Worm (Caenorhabditis elegans) whole organism, L4/young adult: ENCODE measurements around the gene srw-107.

ENCODE experiments used
- W03F9.2 ChIP-seq: fragments of 150-350 bp; optimal IDR thresholded peaks from 2 replicates; lab custom pipeline; 2014; ENCODE audit warnings: missing biosample characterization, missing genetic modification characterization
- dao-5 ChIP-seq: sonication (generic microtip); optimal IDR thresholded peaks from 2 replicates; lab custom pipeline; 2016; ENCODE audit warnings: missing genotype, missing genetic modification characterization, moderate library complexity, missing compliant biosample characterization
- him-1 ChIP-seq: sonication (generic microtip); optimal IDR thresholded peaks from 2 replicates; lab custom pipeline; 2016; ENCODE audit warnings: missing genotype, missing genetic modification reagents, missing genetic modification characterization, missing compliant biosample characterization

The srw-107 gene

DNA sequence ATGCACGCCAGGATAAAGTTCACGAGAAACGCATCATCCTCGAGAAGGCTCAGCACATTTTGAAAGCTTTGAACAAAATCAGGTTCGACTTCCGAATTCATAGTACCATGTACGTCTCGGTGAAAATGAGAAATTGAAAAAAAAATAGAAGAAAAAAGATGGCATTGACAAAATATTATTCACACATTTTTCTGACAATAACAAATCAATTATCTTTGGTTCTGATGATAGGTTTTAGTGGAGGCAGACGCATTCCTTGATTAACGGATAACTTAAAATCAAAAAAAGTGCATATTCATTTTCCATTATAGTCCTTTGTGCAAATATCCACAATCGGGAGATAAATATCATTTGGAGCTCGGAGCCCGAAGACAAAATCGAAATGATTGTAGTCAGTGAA, at the start of gene srw-107:
TSS of gene srw-107 (minus strand) at position 101 of the 400 bp plus-strand sequence.
- TF ChIP-seq dao-5 (tag; lab: Kevin White, UChicago), result no peak
- no peak for TF ChIP-seq W03F9.2
- TF ChIP-seq him-1, result no peak

DNA sequence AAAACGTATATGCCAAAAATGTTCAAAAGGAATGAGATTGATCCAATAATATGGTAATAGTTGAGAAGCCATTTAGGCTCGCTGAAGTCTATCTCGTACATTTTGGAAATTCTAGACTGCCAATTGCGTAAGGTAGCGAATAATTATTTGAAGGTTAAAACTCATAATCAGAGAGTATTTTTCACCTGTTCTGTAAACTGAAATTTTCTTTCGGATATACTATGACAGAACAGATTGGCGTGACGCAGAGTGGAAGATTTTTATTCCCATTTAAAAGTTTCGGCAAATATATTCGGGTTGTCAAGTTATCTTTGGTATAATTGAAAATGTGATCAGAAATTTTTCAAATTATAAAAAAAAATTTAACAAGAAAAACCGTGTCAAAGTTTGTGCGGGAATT, 46.7 kb upstream of the srw-107 start, which contains the start of gene sri-72:
TSS of gene sri-72 (minus strand) at position 101 of the 400 bp plus-strand sequence.
- TF ChIP-seq W03F9.2 (no peak), dao-5 (tag; lab: Kevin White, UChicago) (no peak), him-1 (no peak)

DNA sequence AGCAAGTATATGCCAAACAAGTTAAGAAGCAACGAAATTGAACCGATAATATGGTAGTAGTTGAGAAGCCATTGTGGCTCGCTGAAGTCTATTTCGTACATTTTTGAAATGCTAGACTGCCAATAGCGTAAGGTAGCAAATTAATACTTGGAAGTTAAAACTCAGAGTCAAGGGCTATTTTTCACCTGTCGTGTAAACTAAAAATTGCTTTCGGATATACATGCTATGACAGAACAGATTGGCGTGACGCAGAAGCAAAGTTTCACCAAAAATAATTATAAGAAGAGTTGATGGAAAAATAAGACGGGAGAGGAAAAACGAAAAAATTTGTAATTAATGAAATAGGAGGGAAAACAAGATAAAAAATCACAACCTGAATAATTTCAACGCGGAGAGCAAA, 44.6 kb upstream of the srw-107 start, which contains the start of gene sri-73:
TSS of gene sri-73 (minus strand) at position 101 of the 400 bp plus-strand sequence.
- TF ChIP-seq dao-5 (tag; lab: Kevin White, UChicago), result no peak
- no peak for TF ChIP-seq him-1
- TF ChIP-seq W03F9.2, result no peak

DNA sequence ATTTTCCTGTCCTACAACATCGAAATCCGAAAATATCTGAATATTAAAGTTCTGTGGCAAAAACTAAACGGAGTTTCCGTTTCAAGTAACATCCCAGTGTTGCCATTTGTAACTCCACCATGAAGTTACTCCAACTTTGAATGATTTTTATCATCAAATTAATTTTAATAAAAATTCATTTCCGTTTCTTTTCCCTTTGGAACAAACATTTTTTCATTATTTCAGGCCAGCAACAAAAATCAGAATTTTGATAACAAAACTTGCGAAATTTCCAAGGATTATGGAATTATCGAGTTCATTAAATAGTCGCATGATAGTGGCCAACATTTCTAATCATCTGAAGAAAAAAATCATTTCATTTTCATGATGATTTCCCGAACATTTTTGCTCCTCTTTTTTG, 41.4 kb upstream of the srw-107 start, which contains the start of gene C14C6.2:
TSS of gene C14C6.2 (plus strand) at position 301 of the 400 bp plus-strand sequence.
- no peak for TF ChIP-seq him-1
- no peak for TF ChIP-seq W03F9.2
- no peak for TF ChIP-seq dao-5 (tag; lab: Kevin White, UChicago)

DNA sequence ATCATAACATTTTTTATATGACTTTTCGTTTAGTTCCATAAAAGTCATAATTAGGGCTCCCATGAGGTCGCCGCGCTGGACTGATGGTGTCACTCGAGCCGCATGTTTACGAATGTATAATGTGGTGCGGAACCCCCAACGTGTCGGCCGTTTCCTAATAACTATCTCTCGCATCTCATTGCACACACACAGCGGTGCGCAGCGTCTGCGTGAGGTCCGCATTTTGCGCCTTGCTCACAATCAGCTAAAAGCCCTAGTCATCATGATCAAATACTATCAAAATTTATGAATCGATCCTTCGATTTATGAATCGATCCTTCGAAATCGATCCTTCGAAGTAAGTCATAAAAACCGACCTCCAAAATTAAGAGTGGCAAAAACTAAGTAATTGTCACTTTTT, 38.5 kb upstream of the srw-107 start, which contains the start of gene srx-7:
TSS of gene srx-7 (plus strand) at position 256 of the 400 bp plus-strand sequence.
- no peak for TF ChIP-seq dao-5 (tag; lab: Kevin White, UChicago)
- no peak for TF ChIP-seq W03F9.2
- no peak for TF ChIP-seq him-1

DNA sequence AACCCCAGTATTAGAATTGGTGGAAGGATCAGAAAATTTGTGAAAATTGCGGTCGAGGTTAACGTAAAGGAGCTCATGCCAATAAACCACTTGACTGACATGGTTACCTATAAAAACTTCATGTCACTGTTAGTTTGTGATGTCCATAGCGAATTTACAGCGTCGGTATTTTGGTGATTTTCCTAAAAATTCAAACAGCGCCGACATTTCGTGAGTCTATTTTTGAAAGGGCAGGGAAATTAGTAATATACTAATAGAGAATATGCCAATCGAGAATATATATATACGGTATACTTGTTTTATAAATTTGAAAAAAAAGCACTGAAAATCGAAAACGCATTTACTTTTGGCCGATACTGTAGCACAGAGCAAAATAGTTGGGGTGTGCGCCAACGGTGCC, 34.6 kb upstream of the srw-107 start, which contains the start of gene srx-8:
TSS of gene srx-8 (minus strand) at position 101 of the 400 bp plus-strand sequence.
- TF ChIP-seq W03F9.2, result no peak
- TF ChIP-seq him-1, result no peak

DNA sequence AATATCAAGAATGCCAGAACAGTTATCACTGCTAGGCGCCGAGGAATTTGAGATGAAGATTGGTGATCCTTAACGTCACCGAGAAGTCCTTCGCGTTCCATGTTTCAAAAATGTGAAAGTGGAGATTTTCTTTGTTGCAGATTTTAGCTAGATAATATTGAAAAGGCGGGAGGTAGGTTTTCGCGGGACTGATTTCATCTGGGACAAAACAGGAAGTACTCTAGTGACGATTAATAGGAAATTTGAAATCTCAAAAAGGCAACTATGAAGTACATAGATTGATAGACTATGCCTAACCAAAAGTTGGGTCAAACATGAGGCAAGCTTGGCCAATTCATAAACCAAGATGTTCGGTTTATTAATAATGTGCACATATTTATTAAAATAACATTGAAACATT, 31.6 kb upstream of the srw-107 start, which contains the start of gene C14C6.8:
TSS of gene C14C6.8 (minus strand) at position 101 of the 400 bp plus-strand sequence.
- TF ChIP-seq W03F9.2, result no peak
- TF ChIP-seq him-1, result no peak
- no peak for TF ChIP-seq dao-5 (tag; lab: Kevin White, UChicago)

DNA sequence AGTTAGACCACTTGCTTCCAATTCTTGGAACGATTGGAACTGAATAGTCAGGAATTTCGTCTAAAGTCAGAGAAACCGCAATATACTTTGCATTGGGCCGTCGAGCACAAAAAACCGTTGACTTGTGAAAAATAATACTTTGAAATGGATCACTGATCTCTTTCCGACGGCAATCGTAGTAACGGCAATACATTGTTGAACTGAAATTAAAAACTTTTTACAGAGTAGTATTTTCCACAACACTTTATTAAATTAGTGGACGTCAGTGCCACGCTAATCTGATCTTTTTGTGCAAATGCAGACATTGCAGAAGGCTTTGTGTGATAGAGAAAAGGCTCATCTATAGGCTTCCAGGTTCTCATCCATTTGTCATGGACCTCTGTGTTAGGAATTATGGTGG, 31.0 kb upstream of the srw-107 start:
- TF ChIP-seq W03F9.2, result no peak
- no peak for TF ChIP-seq him-1
- TF ChIP-seq dao-5 (tag; lab: Kevin White, UChicago), result no peak

DNA sequence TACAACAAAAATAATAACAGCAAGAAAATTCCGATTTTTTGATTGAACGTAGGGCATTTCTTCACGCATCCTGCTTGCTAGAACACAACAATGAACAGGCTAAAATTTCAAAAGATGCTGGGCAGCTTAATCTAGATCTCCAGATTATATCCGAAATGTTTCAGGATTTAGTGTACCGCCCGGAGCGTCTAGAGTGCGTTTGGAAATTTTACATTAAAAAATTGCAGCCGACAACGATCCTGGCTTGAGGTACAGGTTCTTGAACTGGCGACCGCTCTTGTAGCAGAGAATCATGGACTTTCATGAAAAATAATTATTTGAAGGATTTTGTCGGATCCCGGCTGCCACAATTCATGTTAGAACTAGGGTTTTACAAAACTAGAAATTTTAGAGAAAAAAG, 26.6 kb upstream of the srw-107 start, which contains the start of gene C14C6.6:
TSS of gene C14C6.6 (minus strand) at position 101 of the 400 bp plus-strand sequence.
- TF ChIP-seq W03F9.2, result no peak
- no peak for TF ChIP-seq dao-5 (tag; lab: Kevin White, UChicago)
- no peak for TF ChIP-seq him-1

DNA sequence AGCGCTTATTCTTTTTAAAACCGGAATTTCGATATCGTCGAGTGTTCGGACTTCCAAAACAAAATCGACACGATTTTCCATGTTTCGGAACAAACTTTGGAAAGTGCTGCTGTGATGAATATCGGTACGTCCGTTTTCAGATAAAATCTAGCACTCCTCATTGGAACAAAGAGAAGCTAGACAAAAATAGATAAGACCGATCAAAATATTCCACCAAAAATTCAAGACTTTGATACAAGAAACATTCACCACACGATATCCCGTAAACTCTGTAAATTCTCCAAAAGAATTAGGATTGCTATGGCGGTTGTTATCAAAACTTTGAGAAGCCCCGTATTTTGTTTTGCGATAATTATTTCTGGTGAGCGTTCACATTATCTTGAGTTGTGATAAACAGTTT, 21.8 kb upstream of the srw-107 start, which contains the start of gene C14C6.3:
TSS of gene C14C6.3 (plus strand) at position 301 of the 400 bp plus-strand sequence.
- no peak for TF ChIP-seq him-1
- no peak for TF ChIP-seq dao-5 (tag; lab: Kevin White, UChicago)
- TF ChIP-seq W03F9.2, result no peak

DNA sequence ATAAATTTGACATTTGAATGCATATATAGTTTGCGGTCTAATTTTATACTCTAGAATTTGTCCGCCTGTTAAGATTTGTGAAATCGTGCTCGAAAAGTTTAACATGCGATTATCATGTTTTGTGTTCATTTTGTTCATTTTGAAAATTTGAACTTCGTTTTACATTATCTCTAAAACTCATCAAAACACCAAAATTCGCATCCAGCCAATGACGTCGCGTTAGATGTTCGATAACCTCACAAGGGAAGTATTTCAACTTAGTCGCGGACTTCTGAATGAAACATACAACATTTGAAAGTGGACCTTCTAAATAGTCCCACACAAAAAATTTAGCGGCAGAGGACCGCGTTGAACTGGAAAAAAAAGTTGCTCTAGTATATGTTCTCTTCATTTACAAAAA, 20.1 kb upstream of the srw-107 start:
- TF ChIP-seq W03F9.2 (no peak), dao-5 (tag; lab: Kevin White, UChicago) (no peak), him-1 (no peak)

DNA sequence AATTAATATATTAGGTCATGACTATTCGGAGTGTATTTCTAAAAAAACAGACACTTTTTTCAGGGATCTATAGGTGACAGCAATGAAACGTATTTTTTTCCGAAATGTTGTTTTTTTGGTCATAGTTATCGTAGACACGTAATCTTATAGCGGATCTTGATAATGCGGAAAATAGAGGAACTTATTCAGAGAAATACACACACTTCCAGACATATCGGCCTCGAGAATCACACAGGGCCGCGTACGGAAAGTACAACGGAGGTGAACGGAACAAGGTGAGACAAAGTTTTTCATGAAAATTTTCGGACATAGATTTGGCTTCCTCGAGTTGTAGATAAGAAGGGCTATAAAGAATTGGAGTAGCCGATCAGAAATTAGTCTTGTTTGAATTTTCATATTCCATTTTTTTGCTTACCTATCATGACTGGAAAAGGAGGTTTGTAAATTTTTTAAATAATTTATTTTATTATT, 17.7 kb upstream of the srw-107 start, which contains the start of gene nhr-155:
TSS of gene nhr-155 (plus strand) at position 421 of the 471 bp plus-strand sequence.
- TF ChIP-seq dao-5 (tag; lab: Kevin White, UChicago) (no peak), him-1 (no peak), W03F9.2 (no peak)

DNA sequence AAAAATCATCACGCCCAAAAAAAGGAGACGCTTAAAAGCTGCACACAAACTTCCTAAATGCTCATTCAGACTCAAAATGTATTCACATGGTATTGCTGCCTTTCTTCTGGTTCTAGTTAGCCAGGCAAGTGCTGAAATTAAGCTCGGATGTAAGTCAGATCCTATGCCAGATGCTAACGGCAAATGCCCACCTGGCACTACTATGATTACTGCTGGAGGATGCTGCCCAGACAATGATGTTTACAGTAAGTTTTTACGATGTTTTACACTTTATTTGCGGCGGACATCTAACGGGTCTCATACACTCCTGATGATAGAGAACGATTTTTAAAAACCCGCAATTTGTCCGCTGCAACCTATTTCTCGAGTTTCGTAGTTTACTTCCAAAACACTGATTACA, 15.2 kb upstream of the srw-107 start, which contains the start of gene C14C6.5:
TSS of gene C14C6.5 (plus strand) at position 58 of the 400 bp plus-strand sequence.
- no peak for TF ChIP-seq him-1
- no peak for TF ChIP-seq W03F9.2
- no peak for TF ChIP-seq dao-5 (tag; lab: Kevin White, UChicago)

DNA sequence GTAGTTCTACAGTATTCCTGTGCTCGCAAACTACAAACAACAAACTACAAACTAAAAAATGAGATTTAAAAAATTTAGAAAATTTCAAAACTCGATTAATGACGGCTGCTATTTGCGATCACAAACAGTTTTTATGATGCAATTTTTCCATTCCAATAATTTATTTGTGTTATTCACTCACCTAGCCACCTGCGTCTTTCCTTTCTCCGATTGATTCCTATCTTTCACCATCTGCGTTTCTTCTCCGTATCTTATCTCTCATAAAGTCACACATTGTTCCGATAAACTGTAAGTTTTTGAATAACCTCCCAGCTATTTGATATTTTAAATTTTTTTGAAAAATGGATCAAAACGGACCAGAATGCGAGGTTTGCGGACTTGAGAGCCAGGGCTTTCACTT, 12.8 kb upstream of the srw-107 start, which contains the start of gene nhr-132:
TSS of gene nhr-132 (plus strand) at position 271 of the 400 bp plus-strand sequence.
- no peak for TF ChIP-seq dao-5 (tag; lab: Kevin White, UChicago)
- no peak for TF ChIP-seq W03F9.2
- no peak for TF ChIP-seq him-1

DNA sequence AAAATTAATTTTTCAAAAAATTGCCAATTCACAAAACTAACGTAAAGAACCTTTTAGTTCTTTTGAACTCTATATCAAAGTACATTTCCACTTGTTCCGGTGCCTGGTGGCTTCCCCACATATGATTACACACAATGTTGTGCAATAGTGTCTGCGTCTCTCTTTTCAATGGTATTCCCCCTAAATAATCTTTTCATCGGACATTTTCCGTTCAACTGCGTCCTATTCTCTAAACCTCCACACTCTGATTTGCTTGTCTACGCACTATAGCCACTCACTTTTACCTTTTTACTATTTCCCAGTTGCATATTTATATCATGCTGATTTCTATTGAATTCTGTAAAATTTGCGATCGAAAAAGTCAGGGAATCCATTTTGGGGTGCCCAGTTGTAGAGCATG, 10.6 kb upstream of the srw-107 start, which contains the start of gene nhr-58:
TSS of gene nhr-58 (plus strand) at position 214 of the 400 bp plus-strand sequence.
- TF ChIP-seq him-1, result no peak
- no peak for TF ChIP-seq dao-5 (tag; lab: Kevin White, UChicago)
- no peak for TF ChIP-seq W03F9.2
